Fruit fly (Drosophila melanogaster) whole organism: Measurements from ENCODE around the gene CG7368.

Source experiments
- CG8478 ChIP-seq: fragments of >200 bp; optimal IDR thresholded peaks from 2 replicates; lab custom pipeline; 2018; ENCODE audit warnings: inconsistent platforms
- Dll ChIP-seq: fragments of >200 bp; optimal IDR thresholded peaks from 2 replicates; lab custom pipeline; 2017
- psq ChIP-seq: fragments of >200 bp; optimal IDR thresholded peaks from 2 replicates; lab custom pipeline; 2017

DNA sequence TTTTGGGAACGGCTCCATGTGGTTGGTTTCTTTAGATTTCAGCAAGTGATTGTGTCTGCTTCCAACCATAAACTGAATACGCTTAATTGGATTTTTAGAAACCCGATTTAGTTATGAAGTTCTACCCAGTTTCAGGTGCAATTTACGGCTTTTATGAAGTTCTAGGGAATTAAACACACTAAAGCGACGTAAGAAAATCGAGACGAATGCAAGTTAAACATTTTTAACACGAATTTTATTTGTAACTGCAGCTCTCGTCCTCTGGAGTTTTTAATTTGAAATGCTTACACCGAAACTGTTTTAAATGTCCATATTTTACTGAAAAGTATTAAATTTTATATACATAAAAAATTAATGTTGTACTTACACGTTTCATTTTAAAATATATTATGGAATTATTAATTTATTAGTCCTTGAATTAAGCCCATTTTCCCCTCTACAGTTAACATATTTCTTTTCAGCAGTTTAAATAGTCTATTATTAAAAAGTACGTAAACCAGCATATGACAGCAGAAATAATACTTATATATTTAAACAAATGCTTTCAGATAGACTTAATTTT is 32.9 kb upstream of the CG7368 start, which contains the start of the genes CG46412 and CG33267:
- TF ChIP-seq CG8478 (lab: Kevin White, UChicago) (no peak), psq (lab: Kevin White, UChicago) (no peak), Dll (no peak)
